Worm (Caenorhabditis elegans): ENCODE results near the gene Y94H6A.10.
"Not testable (repeated sequence)": the region's sequence is repeated elsewhere in the genome, so short reads cannot be mapped to it uniquely, and the experiment has no call there.

DNA sequence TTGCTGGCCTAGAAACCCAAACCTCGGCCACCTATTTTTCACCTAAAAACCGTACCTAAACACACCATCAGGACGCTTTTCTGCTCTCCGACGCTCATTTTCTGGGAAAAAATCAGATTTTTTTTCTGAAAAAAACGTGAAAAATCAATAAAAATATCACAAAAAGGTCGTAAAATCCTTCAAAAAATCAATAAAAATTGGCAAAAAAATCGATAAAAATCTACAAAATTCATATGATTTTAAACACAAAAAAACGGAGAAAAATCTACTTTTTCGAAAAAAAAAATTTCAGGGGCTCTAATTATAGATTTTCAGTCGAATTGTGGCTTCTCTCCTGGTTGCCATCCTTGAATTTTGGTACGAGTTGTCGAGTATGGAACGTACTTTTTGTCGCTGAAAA lies 6.0 kb upstream of the Y94H6A.10 start, which contains the start of gene Y94H6A.7:
- TF ChIP-seq nhr-12 (tag; optimal IDR thresholded peaks at IDR 0.05); unc-62 (GFP tag; optimal IDR thresholded peaks at IDR 0.05); zag-1 (tag; optimal IDR thresholded peaks at IDR 0.05); nhr-84 (tag; optimal IDR thresholded peaks at IDR 0.05); nhr-11 (tag; optimal IDR thresholded peaks at IDR 0.05); nhr-28 (tag; optimal IDR thresholded peaks at IDR 0.05); ztf-11 (tag; optimal IDR thresholded peaks at IDR 0.05): not testable (repeated sequence)

Measured in whole organism, L1 larva.